Worm (Caenorhabditis elegans) whole organism, L1 larva: Measurements from ENCODE around the gene T20D4.10.
"Not testable (repeated sequence)": the region's sequence is repeated elsewhere in the genome, so short reads cannot be mapped to it uniquely, and the experiment has no call there.

ENCODE experiments used
- C04F5.9 ChIP-seq: sonication (generic microtip); optimal IDR thresholded peaks from 2 replicates; lab custom pipeline; 2016; ENCODE audit warnings: missing genetic modification characterization, missing compliant biosample characterization
- C16A3.4 ChIP-seq: fragments of 150-350 bp; optimal IDR thresholded peaks from 2 replicates; lab custom pipeline; 2014; ENCODE audit warnings: missing biosample characterization, missing genetic modification characterization
- alr-1 ChIP-seq: fragments of 200-800 bp; sonication (Bioruptor generic); optimal IDR thresholded peaks from 2 replicates; lab custom pipeline; 2018; ENCODE audit warnings: borderline replicate concordance, mild to moderate bottlenecking, missing genetic modification characterization, missing compliant biosample characterization
- ceh-82 ChIP-seq, 3 experiments: fragments of 150-350 bp in 1 of 3; sonication (generic microtip) in 2 of 3; optimal IDR thresholded peaks; 2 replicates each; lab custom pipeline; 2014 to 2017; ENCODE audit warnings: missing biosample characterization in 3 of 3, missing genetic modification characterization in 3 of 3
- ceh-88 ChIP-seq: fragments of 200-800 bp; sonication (Bioruptor generic); IDR thresholded peaks from 2 replicates; pipeline ENCODE4 v1.3.6; 2022; ENCODE audit warnings: missing genetic modification characterization, missing compliant biosample characterization
- ceh-90 ChIP-seq: sonication (generic microtip); optimal IDR thresholded peaks from 2 replicates; lab custom pipeline; 2016; ENCODE audit warnings: missing genetic modification characterization, missing compliant biosample characterization
- dpl-1 ChIP-seq, 3 experiments: fragments of 150-350 bp in 2 of 3; sonication (generic microtip) in 1 of 3; optimal IDR thresholded peaks; 2 replicates each; lab custom pipeline; 2014 to 2017; ENCODE audit warnings: missing biosample characterization in 3 of 3, missing genetic modification characterization in 3 of 3, missing genetic modification reagents in 3 of 3
- efl-1 ChIP-seq, 4 experiments: fragments of 150-350 bp; optimal IDR thresholded peaks in 3 of 4; peaks in 1 of 4; 1 replicate in 1 of 4; 2 replicates in 3 of 4; lab custom pipeline; 2014; ENCODE audit warnings: missing biosample characterization in 2 of 4, missing genetic modification characterization in 2 of 4, missing genetic modification reagents in 2 of 4
- efl-3 ChIP-seq: fragments of 200-800 bp; sonication (Bioruptor generic); optimal IDR thresholded peaks from 2 replicates; lab custom pipeline; 2018; ENCODE audit warnings: mild to moderate bottlenecking, missing genetic modification characterization, missing compliant biosample characterization
- elt-2 ChIP-seq: sonication (generic microtip); optimal IDR thresholded peaks from 2 replicates; lab custom pipeline; 2016; ENCODE audit warnings: missing genetic modification characterization, mild to moderate bottlenecking, inconsistent platforms, missing compliant biosample characterization, missing genetic modification reagents
- elt-3 ChIP-seq, 6 experiments: fragments of 150-350 bp in 1 of 6; sonication (generic microtip); optimal IDR thresholded peaks; 2 replicates each; lab custom pipeline; 2017 to 2018; ENCODE audit warnings: missing biosample characterization in 6 of 6, missing genetic modification characterization in 6 of 6, inconsistent platforms in 1 of 6
- ets-5 ChIP-seq: fragments of 200-800 bp; sonication (Bioruptor generic); IDR thresholded peaks from 2 replicates; pipeline ENCODE4 v1.3.6; 2022; ENCODE audit warnings: missing genetic modification characterization, missing compliant biosample characterization
- fkh-4 ChIP-seq: sonication (generic microtip); optimal IDR thresholded peaks from 2 replicates; lab custom pipeline; 2016; ENCODE audit warnings: missing compliant biosample characterization, missing genetic modification characterization, borderline replicate concordance
- fkh-8 ChIP-seq: sonication (generic microtip); optimal IDR thresholded peaks from 2 replicates; lab custom pipeline; 2016; ENCODE audit warnings: mild to moderate bottlenecking, missing genetic modification characterization, missing compliant biosample characterization
- hpl-2 ChIP-seq: fragments of 150-350 bp; optimal IDR thresholded peaks from 2 replicates; lab custom pipeline; 2014; ENCODE audit warnings: missing biosample characterization, missing genetic modification reagents, missing genetic modification characterization
- irx-1 ChIP-seq: sonication (generic microtip); optimal IDR thresholded peaks from 2 replicates; lab custom pipeline; 2016; ENCODE audit warnings: missing genetic modification characterization, missing compliant biosample characterization
- isw-1 ChIP-seq: fragments of 200-800 bp; sonication (Bioruptor generic); IDR thresholded peaks from 2 replicates; pipeline ENCODE4 v1.3.6; 2022; ENCODE audit warnings: missing genetic modification characterization, missing compliant biosample characterization
- lin-35 ChIP-seq, 2 experiments: fragments of 150-350 bp; optimal IDR thresholded peaks; 2 replicates each; lab custom pipeline; 2014; ENCODE audit warnings: missing biosample characterization in 2 of 2, missing genetic modification characterization in 2 of 2, missing genetic modification reagents in 2 of 2
- lin-39 ChIP-seq: fragments of 150-350 bp; optimal IDR thresholded peaks from 2 replicates; lab custom pipeline; 2014; ENCODE audit warnings: missing biosample characterization, missing genetic modification reagents, missing genetic modification characterization
- mdl-1 ChIP-seq, 2 experiments: fragments of 150-350 bp; optimal IDR thresholded peaks; 2 replicates each; lab custom pipeline; 2014 to 2017; ENCODE audit warnings: missing biosample characterization in 2 of 2, missing genetic modification characterization in 2 of 2, inconsistent platforms in 1 of 2
- mef-2 ChIP-seq: fragments of 150-350 bp; optimal IDR thresholded peaks from 2 replicates; lab custom pipeline; 2014; ENCODE audit warnings: missing biosample characterization, missing genetic modification characterization
- nhr-11 ChIP-seq: fragments of 150-350 bp; optimal IDR thresholded peaks from 2 replicates; lab custom pipeline; 2014; ENCODE audit warnings: missing biosample characterization, missing genetic modification characterization
- nhr-19 ChIP-seq: fragments of 200-800 bp; sonication (Bioruptor generic); conservative IDR thresholded peaks from 2 replicates; pipeline ENCODE4 v1.3.6; 2022; ENCODE audit warnings: missing genetic modification characterization, missing compliant biosample characterization
- nhr-20 ChIP-seq: sonication (generic microtip); optimal IDR thresholded peaks from 2 replicates; lab custom pipeline; 2016; ENCODE audit warnings: mild to moderate bottlenecking, missing genetic modification characterization, missing compliant biosample characterization
- nhr-28 ChIP-seq: fragments of 150-350 bp; optimal IDR thresholded peaks from 2 replicates; lab custom pipeline; 2014; ENCODE audit warnings: missing biosample characterization, missing genetic modification characterization
- nhr-47 ChIP-seq: sonication (generic microtip); optimal IDR thresholded peaks from 2 replicates; lab custom pipeline; 2016; ENCODE audit warnings: mild to moderate bottlenecking, missing genetic modification characterization, moderate library complexity, missing compliant biosample characterization
- nhr-71 ChIP-seq: sonication (generic microtip); optimal IDR thresholded peaks from 2 replicates; lab custom pipeline; 2016; ENCODE audit warnings: mild to moderate bottlenecking, missing genetic modification characterization, moderate library complexity, missing compliant biosample characterization
- nhr-76 ChIP-seq: sonication (generic microtip); optimal IDR thresholded peaks from 2 replicates; lab custom pipeline; 2017; ENCODE audit warnings: missing biosample characterization, missing genetic modification characterization
- nhr-85 ChIP-seq: sonication (generic microtip); peaks from one replicate; lab custom pipeline; 2016; ENCODE audit warnings: missing genetic modification characterization, inconsistent platforms, missing compliant biosample characterization
- nhr-90 ChIP-seq: sonication (generic microtip); optimal IDR thresholded peaks from 2 replicates; lab custom pipeline; 2016; ENCODE audit warnings: mild to moderate bottlenecking, missing genetic modification characterization, missing compliant biosample characterization; ENCODE audit not compliant: poor library complexity
- pax-3 ChIP-seq: fragments of 200-800 bp; sonication (Bioruptor generic); optimal IDR thresholded peaks from 2 replicates; lab custom pipeline; 2018; ENCODE audit warnings: mild to moderate bottlenecking, missing genetic modification characterization, moderate library complexity, missing compliant biosample characterization
- rnt-1 ChIP-seq: sonication (generic microtip); optimal IDR thresholded peaks from 2 replicates; lab custom pipeline; 2016; ENCODE audit warnings: mild to moderate bottlenecking, missing genetic modification characterization, moderate library complexity, missing compliant biosample characterization
- skn-1 ChIP-seq: fragments of 150-350 bp; optimal IDR thresholded peaks from 2 replicates; lab custom pipeline; 2014; ENCODE audit warnings: missing biosample characterization, missing genetic modification characterization
- snu-23 ChIP-seq: sonication (generic microtip); optimal IDR thresholded peaks from 2 replicates; lab custom pipeline; 2016; ENCODE audit warnings: missing genetic modification characterization, missing compliant biosample characterization
- sox-4 ChIP-seq: sonication (generic microtip); optimal IDR thresholded peaks from 2 replicates; lab custom pipeline; 2016; ENCODE audit warnings: missing genetic modification characterization, missing compliant biosample characterization
- sup-37 ChIP-seq: fragments of 200-800 bp; sonication (Bioruptor generic); optimal IDR thresholded peaks from 2 replicates; lab custom pipeline; 2018; ENCODE audit warnings: mild to moderate bottlenecking, missing genetic modification characterization, missing compliant biosample characterization
- tlp-1 ChIP-seq: fragments of 150-350 bp; optimal IDR thresholded peaks from 2 replicates; lab custom pipeline; 2014; ENCODE audit warnings: missing biosample characterization, missing genetic modification characterization
- unc-130 ChIP-seq: fragments of 150-350 bp; optimal IDR thresholded peaks from 2 replicates; lab custom pipeline; 2017; ENCODE audit warnings: missing biosample characterization, missing genetic modification characterization, inconsistent platforms
- unc-98 ChIP-seq: fragments of 200-800 bp; sonication (Bioruptor generic); IDR thresholded peaks from 2 replicates; pipeline ENCODE4 v1.3.6; 2022; ENCODE audit warnings: missing genetic modification characterization, missing compliant biosample characterization
- zip-4 ChIP-seq: fragments of 200-800 bp; sonication (Bioruptor generic); optimal IDR thresholded peaks from 2 replicates; lab custom pipeline; 2018; ENCODE audit warnings: mild to moderate bottlenecking, missing genetic modification characterization, moderate library complexity, missing compliant biosample characterization

T20D4.10 gene

DNA sequence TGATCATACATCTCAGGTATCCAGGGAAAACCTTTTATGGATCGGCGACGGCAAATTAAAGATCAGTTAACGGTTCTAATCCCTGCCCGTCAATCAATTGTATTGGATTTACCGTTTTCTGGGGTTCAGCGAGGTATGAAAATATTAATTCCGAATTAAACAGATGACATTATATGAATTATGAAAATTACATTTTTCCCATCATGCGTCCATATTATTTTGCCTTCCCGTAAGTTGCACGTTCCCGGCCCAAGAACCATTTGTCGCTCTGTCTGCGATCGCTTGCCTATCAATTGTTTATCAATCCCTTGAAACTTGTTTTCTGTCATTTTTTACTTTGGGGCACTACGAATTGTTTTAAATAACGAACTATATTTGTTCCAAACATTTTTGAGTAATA is 38.4 kb upstream of the T20D4.10 start:
- TF ChIP-seq alr-1, result no peak
- TF ChIP-seq pax-3 (tag; lab: Kevin White, UChicago), result no peak
- TF ChIP-seq tlp-1 (tag; lab: Kevin White, UChicago), result no peak
- no peak for TF ChIP-seq efl-3 (GFP tag; lab: Kevin White, UChicago)
- no peak for TF ChIP-seq nhr-28 (tag; lab: Kevin White, UChicago)

DNA sequence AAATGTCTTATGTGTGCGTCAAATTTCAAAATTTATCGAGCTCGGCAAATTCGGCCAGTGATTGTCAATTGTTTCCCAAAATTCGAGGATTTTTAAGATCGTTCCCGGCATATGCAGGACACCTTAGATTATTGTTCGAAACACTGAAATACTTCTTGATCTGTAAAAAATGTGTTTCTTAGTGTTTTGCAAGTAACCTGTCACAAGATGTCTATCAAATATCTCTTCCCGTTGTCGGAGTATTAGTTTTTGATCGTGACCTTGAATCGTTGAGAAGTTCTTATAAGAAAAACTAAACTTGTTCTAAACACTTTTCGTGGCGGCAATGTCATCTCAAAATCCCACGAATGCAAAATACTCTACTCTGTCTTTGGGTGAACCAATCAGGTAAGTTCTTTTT is 37.6 kb upstream of the T20D4.10 start, which contains the start of gene C04E12.4:
Gene C04E12.4, plus strand, starts transcription at position 301 of the 400 bp plus-strand sequence.
- TF ChIP-seq nhr-20 (tag; lab: Kevin White, UChicago) (peak; percentile 16), mdl-1 (tag; optimal IDR thresholded peaks at IDR 0.05; lab: Kevin White, UChicago) (no peak), isw-1 (GFP tag; lab: Robert Waterston, UW) (no peak), efl-3 (GFP tag; lab: Kevin White, UChicago) (no peak), C04F5.9 (no peak), nhr-76 (tag; lab: Kevin White, UChicago) (no peak), efl-1 (optimal IDR thresholded peaks at IDR 0.05; lab: Kevin White, UChicago) (no peak), efl-1 (GFP tag; optimal IDR thresholded peaks at IDR 0.05 in 1 of 2; lab: Kevin White, UChicago) (peak in 1 of 2 experiments; percentile 47), nhr-19 (no peak), ceh-88 (GFP tag; lab: Robert Waterston, UW) (no peak), pax-3 (tag; lab: Kevin White, UChicago) (no peak), elt-3 (tag; optimal IDR thresholded peaks at IDR 0.05; lab: Kevin White, UChicago) (peak in 1 of 6 experiments; percentile 38), nhr-11 (no peak), rnt-1 (tag; lab: Kevin White, UChicago) (no peak), ceh-82 (tag; optimal IDR thresholded peaks at IDR 0.05; lab: Kevin White, UChicago) (no peak)

DNA sequence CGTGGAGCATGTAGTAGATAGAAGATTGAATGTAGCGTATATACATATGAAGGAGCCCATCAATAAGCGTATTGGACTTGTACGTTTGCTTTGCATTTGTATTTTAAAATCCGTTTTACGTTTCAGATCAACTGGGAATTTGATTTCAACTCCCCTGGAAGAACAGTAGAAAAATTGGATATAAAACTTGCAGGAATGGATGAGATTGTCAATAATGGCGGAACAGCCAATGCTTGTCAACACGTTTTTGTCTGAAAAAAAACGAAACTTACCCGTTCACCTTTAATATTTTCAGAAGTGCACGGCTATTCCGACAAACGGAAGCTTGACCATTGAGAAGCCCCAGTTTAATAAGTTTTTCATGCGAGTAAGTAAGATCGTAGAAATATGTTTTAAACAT is 32.3 kb upstream of the T20D4.10 start, which contains the start of gene C04E12.2:
Gene C04E12.2, plus strand, starts transcription at position 301 of the 400 bp plus-strand sequence.
- not testable (repeated sequence) for TF ChIP-seq elt-3 (tag; optimal IDR thresholded peaks at IDR 0.05; lab: Kevin White, UChicago); tlp-1 (tag; lab: Kevin White, UChicago); sup-37

DNA sequence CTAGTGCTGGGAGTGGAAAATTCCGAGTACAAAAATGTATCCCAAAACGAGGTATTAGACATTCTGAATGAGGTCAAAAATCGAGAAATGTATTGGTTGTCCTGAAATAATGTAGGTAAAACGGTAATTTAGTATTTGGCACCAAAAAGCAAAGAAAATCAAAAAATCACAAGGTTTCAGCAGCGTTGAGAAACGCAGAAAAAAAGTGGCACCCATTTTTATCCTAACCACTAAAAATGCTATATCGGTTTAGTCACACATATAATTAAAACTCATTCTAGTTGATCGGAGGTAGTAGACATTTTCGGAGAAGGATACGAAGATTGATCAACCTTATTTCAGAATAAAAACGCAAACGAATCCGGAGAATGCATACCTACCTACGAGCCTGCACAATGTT is 27.4 kb upstream of the T20D4.10 start, which contains the start of gene srx-121:
Gene srx-121, minus strand, starts transcription at position 101 of the 400 bp plus-strand sequence.
- TF ChIP-seq fkh-4 (tag; lab: Kevin White, UChicago) (no peak), sup-37 (no peak), nhr-71 (no peak), ceh-90 (tag; lab: Kevin White, UChicago) (no peak), C16A3.4 (no peak), lin-39 (tag; lab: Kevin White, UChicago) (no peak), nhr-47 (no peak), nhr-28 (tag; lab: Kevin White, UChicago) (no peak), sox-4 (no peak), irx-1 (tag; lab: Kevin White, UChicago) (no peak), ceh-82 (tag; optimal IDR thresholded peaks at IDR 0.05; lab: Kevin White, UChicago) (no peak), elt-2 (no peak), unc-130 (no peak), fkh-8 (no peak)

DNA sequence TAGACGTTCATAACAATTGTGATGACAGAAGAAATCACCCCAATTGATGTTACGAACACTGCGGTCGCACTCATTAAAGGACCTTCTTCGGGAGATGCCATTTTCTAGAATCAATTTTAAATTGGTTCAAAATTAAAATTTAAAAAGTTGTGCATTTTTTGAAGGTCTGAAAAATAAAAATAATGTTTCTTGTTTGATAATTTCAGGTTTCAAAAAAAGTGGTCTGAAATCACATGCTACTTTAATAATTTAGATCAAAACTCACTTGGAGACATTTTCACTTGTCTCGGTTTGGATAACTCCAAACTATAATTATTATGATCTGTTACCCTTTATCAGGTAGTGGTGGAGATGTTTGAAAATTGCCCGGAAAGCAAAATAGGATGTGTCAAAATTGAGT is 23.1 kb upstream of the T20D4.10 start, which contains the start of gene srbc-2:
Gene srbc-2, minus strand, starts transcription at position 101 of the 400 bp plus-strand sequence.
- no peak for TF ChIP-seq mef-2 (tag; lab: Kevin White, UChicago)

DNA sequence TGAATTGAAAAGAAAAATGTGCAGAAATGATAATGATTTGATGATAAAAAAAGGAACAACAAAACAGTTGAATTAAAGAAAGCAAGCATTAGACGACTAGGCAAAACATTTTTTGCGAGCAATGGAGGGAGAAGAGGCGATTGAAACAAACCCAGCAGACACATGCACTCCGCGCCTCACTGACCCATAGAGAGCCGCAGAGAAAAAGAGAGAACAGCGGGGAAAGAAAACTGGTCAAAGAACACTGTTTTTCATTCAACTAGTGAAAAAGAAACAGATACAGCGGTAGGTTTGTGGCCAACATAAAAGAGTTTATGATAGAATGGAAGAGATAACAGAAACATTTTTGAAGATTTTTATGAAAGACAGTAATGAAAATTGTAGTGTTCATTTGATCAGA is 11.8 kb upstream of the T20D4.10 start:
- TF ChIP-seq mdl-1 (tag; optimal IDR thresholded peaks at IDR 0.05; lab: Kevin White, UChicago) (no peak), ets-5 (GFP tag; lab: Robert Waterston, UW) (no peak), rnt-1 (tag; lab: Kevin White, UChicago) (peak; percentile 58), nhr-71 (peak; percentile 52), nhr-19 (peak; percentile 53), hpl-2 (no peak), sox-4 (no peak), nhr-20 (tag; lab: Kevin White, UChicago) (peak; percentile 60), nhr-47 (peak; percentile 21), skn-1 (tag; lab: Kevin White, UChicago) (no peak), zip-4 (GFP tag; lab: Kevin White, UChicago) (no peak), lin-35 (GFP tag; optimal IDR thresholded peaks at IDR 0.05; lab: Kevin White, UChicago) (peak in 1 of 2 experiments; percentile 14), dpl-1 (GFP tag; optimal IDR thresholded peaks at IDR 0.05; lab: Kevin White, UChicago) (peak in 2 of 3 experiments; percentile 15 to 17), efl-1 (optimal IDR thresholded peaks at IDR 0.05; lab: Kevin White, UChicago) (peak; percentile 15 to 17), efl-1 (GFP tag; optimal IDR thresholded peaks at IDR 0.05 in 1 of 2; lab: Kevin White, UChicago) (no peak), nhr-85 (tag; lab: Kevin White, UChicago) (peak; percentile 49), snu-23 (GFP tag; lab: Kevin White, UChicago) (peak; percentile 42), nhr-90 (tag; lab: Kevin White, UChicago) (no peak), unc-98 (GFP tag; lab: Robert Waterston, UW) (no peak)
